Fruit fly (Drosophila melanogaster): ENCODE measurements around the gene CG1172.

Gene CG1172

dm6 chr3R:5412987-5413386 lies 19.3 kb downstream of the CG1172 start:
- TF ChIP-seq Clk (GFP tag; optimal IDR thresholded peaks at IDR 0.05) (no peak), cic (GFP tag; optimal IDR thresholded peaks at IDR 0.05) (no peak), CG11617 (GFP tag; optimal IDR thresholded peaks at IDR 0.05) (no peak), ovo (GFP tag; optimal IDR thresholded peaks at IDR 0.05) (no peak), CG14711 (tag; optimal IDR thresholded peaks at IDR 0.05) (no peak), CG33017 (tag; optimal IDR thresholded peaks at IDR 0.05) (no peak), CG7045 (GFP tag; optimal IDR thresholded peaks at IDR 0.05) (peak; percentile 13), pad (GFP tag; optimal IDR thresholded peaks at IDR 0.05) (no peak), CG5204 (GFP tag; optimal IDR thresholded peaks at IDR 0.05) (peak; percentile 7), toe (GFP tag; optimal IDR thresholded peaks at IDR 0.05) (no peak), cnc (optimal IDR thresholded peaks at IDR 0.05) (no peak)

- no peak for TF ChIP-seq CG33017 (tag; optimal IDR thresholded peaks at IDR 0.05)
- no peak for TF ChIP-seq toe (GFP tag; optimal IDR thresholded peaks at IDR 0.05)
- no peak for TF ChIP-seq cic (GFP tag; optimal IDR thresholded peaks at IDR 0.05)
- TF ChIP-seq CG11617 (GFP tag; optimal IDR thresholded peaks at IDR 0.05) = no peak
- no peak for TF ChIP-seq CG1620 (GFP tag; optimal IDR thresholded peaks at IDR 0.05)
- no peak for TF ChIP-seq CG14711 (tag; optimal IDR thresholded peaks at IDR 0.05)
- no peak for TF ChIP-seq cnc (optimal IDR thresholded peaks at IDR 0.05)
- TF ChIP-seq CG7101 (tag; optimal IDR thresholded peaks at IDR 0.05) = no peak
- TF ChIP-seq tj (GFP tag; optimal IDR thresholded peaks at IDR 0.05) = no peak
- TF ChIP-seq ovo (GFP tag; optimal IDR thresholded peaks at IDR 0.05) = no peak
- TF ChIP-seq Clk (GFP tag; optimal IDR thresholded peaks at IDR 0.05) = no peak
- TF ChIP-seq bab1 (GFP tag; optimal IDR thresholded peaks at IDR 0.05) = no peak
- no peak for TF ChIP-seq Crg-1 (GFP tag; optimal IDR thresholded peaks at IDR 0.05)
- TF ChIP-seq Mnt (GFP tag; optimal IDR thresholded peaks at IDR 0.05) = no peak
- TF ChIP-seq CG12768 (GFP tag; optimal IDR thresholded peaks at IDR 0.05) = no peak
- no peak for TF ChIP-seq pad (GFP tag; optimal IDR thresholded peaks at IDR 0.05)
- no peak for TF ChIP-seq CG7045 (GFP tag; optimal IDR thresholded peaks at IDR 0.05)
These were observed 20.5 kb downstream of the CG1172 start, which contains the start of gene CG14669 for dm6 chr3R:5414147-5414748. Gene CG14669 (plus strand): TSS chr3R:5414527.

- TF ChIP-seq cnc (optimal IDR thresholded peaks at IDR 0.05) = no peak
- TF ChIP-seq kay (GFP tag; ENCODE audit: borderline replicate concordance) = no peak
- TF ChIP-seq Hr96 (GFP tag; optimal IDR thresholded peaks at IDR 0.05) = no peak
- TF ChIP-seq pad (GFP tag; optimal IDR thresholded peaks at IDR 0.05) = no peak
- no peak for TF ChIP-seq CG7045 (GFP tag; optimal IDR thresholded peaks at IDR 0.05)
- no peak for TF ChIP-seq cic (GFP tag; optimal IDR thresholded peaks at IDR 0.05)
These were observed 26.7 kb downstream of the CG1172 start for dm6 chr3R:5420454-5420853.

dm6 chr3R:5422123-5422522 lies 28.4 kb downstream of the CG1172 start:
- TF ChIP-seq kay (GFP tag; ENCODE audit: borderline replicate concordance) = peak; percentile 60
- no peak for TF ChIP-seq Hr96 (GFP tag; optimal IDR thresholded peaks at IDR 0.05)

dm6 chr3R:5427157-5427556 lies 33.4 kb downstream of the CG1172 start, which contains the start of gene CG12147:
Gene CG12147 (minus strand): TSS chr3R:5427257.
- no peak for TF ChIP-seq pad (GFP tag; optimal IDR thresholded peaks at IDR 0.05)
- no peak for TF ChIP-seq CG1620 (GFP tag; optimal IDR thresholded peaks at IDR 0.05)
- no peak for TF ChIP-seq CG14711 (tag; optimal IDR thresholded peaks at IDR 0.05)

- no peak for TF ChIP-seq bab1 (GFP tag; optimal IDR thresholded peaks at IDR 0.05)
- no peak for TF ChIP-seq CG33017 (tag; optimal IDR thresholded peaks at IDR 0.05)
- TF ChIP-seq Mnt (GFP tag; optimal IDR thresholded peaks at IDR 0.05) = no peak
- TF ChIP-seq pad (GFP tag; optimal IDR thresholded peaks at IDR 0.05) = no peak
- no peak for TF ChIP-seq Clk (GFP tag; optimal IDR thresholded peaks at IDR 0.05)
- no peak for TF ChIP-seq Crg-1 (GFP tag; optimal IDR thresholded peaks at IDR 0.05)
- no peak for TF ChIP-seq cic (GFP tag; optimal IDR thresholded peaks at IDR 0.05)
- no peak for TF ChIP-seq toe (GFP tag; optimal IDR thresholded peaks at IDR 0.05)
- TF ChIP-seq ovo (GFP tag; optimal IDR thresholded peaks at IDR 0.05) = no peak
- TF ChIP-seq CG5204 (GFP tag; optimal IDR thresholded peaks at IDR 0.05) = no peak
- no peak for TF ChIP-seq CG7101 (tag; optimal IDR thresholded peaks at IDR 0.05)
- no peak for TF ChIP-seq CG14711 (tag; optimal IDR thresholded peaks at IDR 0.05)
- TF ChIP-seq kay (GFP tag; ENCODE audit: borderline replicate concordance) = no peak
- no peak for TF ChIP-seq CG7045 (GFP tag; optimal IDR thresholded peaks at IDR 0.05)
- TF ChIP-seq Hr96 (GFP tag; optimal IDR thresholded peaks at IDR 0.05) = no peak
- TF ChIP-seq CG1620 (GFP tag; optimal IDR thresholded peaks at IDR 0.05) = no peak
- no peak for TF ChIP-seq CG11617 (GFP tag; optimal IDR thresholded peaks at IDR 0.05)
- no peak for TF ChIP-seq cnc (optimal IDR thresholded peaks at IDR 0.05)
- no peak for TF ChIP-seq CG12768 (GFP tag; optimal IDR thresholded peaks at IDR 0.05)
- TF ChIP-seq tj (GFP tag; optimal IDR thresholded peaks at IDR 0.05) = no peak
These were observed 36.1 kb downstream of the CG1172 start for dm6 chr3R:5429786-5430185.

dm6 chr3R:5438750-5439149 lies 45.0 kb downstream of the CG1172 start:
- no peak for TF ChIP-seq Clk (GFP tag; optimal IDR thresholded peaks at IDR 0.05)
- TF ChIP-seq CG7101 (tag; optimal IDR thresholded peaks at IDR 0.05) = no peak
- TF ChIP-seq Mnt (GFP tag; optimal IDR thresholded peaks at IDR 0.05) = no peak
- TF ChIP-seq cic (GFP tag; optimal IDR thresholded peaks at IDR 0.05) = no peak
- no peak for TF ChIP-seq kay (GFP tag; ENCODE audit: borderline replicate concordance)
- TF ChIP-seq CG7045 (GFP tag; optimal IDR thresholded peaks at IDR 0.05) = no peak
- no peak for TF ChIP-seq CG1620 (GFP tag; optimal IDR thresholded peaks at IDR 0.05)
- no peak for TF ChIP-seq cnc (optimal IDR thresholded peaks at IDR 0.05)
- TF ChIP-seq CG33017 (tag; optimal IDR thresholded peaks at IDR 0.05) = no peak
- TF ChIP-seq CG12768 (GFP tag; optimal IDR thresholded peaks at IDR 0.05) = no peak
